Worm (Caenorhabditis elegans) whole organism, L2 larva: ENCODE results near the gene srh-208.

Source experiments
- R02D3.7 ChIP-seq: fragments of 150-350 bp; optimal IDR thresholded peaks from 2 replicates; lab custom pipeline; 2014; ENCODE audit warnings: missing biosample characterization, missing genetic modification characterization
- aly-2 ChIP-seq: fragments of 150-350 bp; optimal IDR thresholded peaks from 2 replicates; lab custom pipeline; 2014; ENCODE audit warnings: missing biosample characterization, missing genetic modification characterization
- mdl-1 ChIP-seq, 2 experiments: fragments of 150-350 bp in 1 of 2; sonication (generic microtip) in 1 of 2; optimal IDR thresholded peaks; 2 replicates each; lab custom pipeline; 2017; ENCODE audit warnings: missing biosample characterization in 2 of 2, missing genetic modification characterization in 2 of 2
- nhr-11 ChIP-seq: fragments of 150-350 bp; optimal IDR thresholded peaks from 2 replicates; lab custom pipeline; 2014; ENCODE audit warnings: missing biosample characterization, missing genetic modification characterization
- snpc-4 ChIP-seq: fragments of 150-350 bp; optimal IDR thresholded peaks from 2 replicates; lab custom pipeline; 2014; ENCODE audit warnings: missing biosample characterization, missing genetic modification characterization
- unc-39 ChIP-seq: fragments of 150-350 bp; optimal IDR thresholded peaks from 2 replicates; lab custom pipeline; 2014; ENCODE audit warnings: missing biosample characterization, missing genetic modification characterization
- unc-62 ChIP-seq: fragments of 150-350 bp; optimal IDR thresholded peaks from 2 replicates; lab custom pipeline; 2014; ENCODE audit warnings: missing biosample characterization, missing genetic modification reagents, missing genetic modification characterization

DNA sequence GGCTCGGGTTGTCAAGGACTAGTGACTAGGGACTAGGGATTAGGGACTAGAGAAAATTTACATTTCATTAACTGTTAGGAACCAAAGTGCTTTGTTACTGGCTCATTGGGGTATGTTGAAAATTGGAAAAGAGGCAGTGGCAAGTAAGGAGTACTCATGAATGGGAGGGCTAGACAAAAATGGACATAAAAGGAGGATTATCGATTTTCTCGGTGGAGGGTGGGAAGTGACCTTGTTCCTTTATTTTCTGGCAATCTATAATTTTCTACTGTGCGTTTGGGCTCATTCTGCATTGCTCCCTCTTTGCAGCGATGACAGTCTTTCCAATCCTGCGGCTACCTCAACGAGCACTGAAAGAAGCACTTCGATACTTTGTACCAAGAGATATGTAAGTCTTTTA lies 19.6 kb upstream of the srh-208 start, which contains the start of gene fbxb-60:
- TF ChIP-seq aly-2 (tag; lab: Kevin White, UChicago): no peak
- no peak for TF ChIP-seq unc-62 (GFP tag; lab: Kevin White, UChicago)
- no peak for TF ChIP-seq nhr-11 (tag; lab: Kevin White, UChicago)
- no peak for TF ChIP-seq unc-39
- TF ChIP-seq snpc-4 (tag; lab: Kevin White, UChicago): no peak
- no peak for TF ChIP-seq R02D3.7 (tag; lab: Kevin White, UChicago)
- no peak for TF ChIP-seq mdl-1 (tag; optimal IDR thresholded peaks at IDR 0.05; lab: Kevin White, UChicago)
